Worm (Caenorhabditis elegans): ENCODE data around the gene ugt-65.

ugt-65 gene

ce11 chrIV:12396645-12397258 is 23.7 kb upstream of the ugt-65 start (continued):
- no peak for TF ChIP-seq fkh-8 (tag; optimal IDR thresholded peaks at IDR 0.05)
- TF ChIP-seq nhr-84 (tag; optimal IDR thresholded peaks at IDR 0.05), result no peak
- no peak for TF ChIP-seq hlh-17 (GFP tag; optimal IDR thresholded peaks at IDR 0.05; ENCODE audit: borderline replicate concordance)
- TF ChIP-seq sox-4 (tag; optimal IDR thresholded peaks at IDR 0.05), result no peak
- TF ChIP-seq unc-62 (GFP tag; optimal IDR thresholded peaks at IDR 0.05), result no peak
- no peak for TF ChIP-seq C34B4.2 (tag; optimal IDR thresholded peaks at IDR 0.05)
- no peak for TF ChIP-seq lin-39 (tag; optimal IDR thresholded peaks at IDR 0.05)
- peak; percentile 99 for TF ChIP-seq blmp-1 (tag; optimal IDR thresholded peaks at IDR 0.05)
- TF ChIP-seq hlh-4 (tag; optimal IDR thresholded peaks at IDR 0.05), result no peak
- peak; percentile 23 to 28 for TF ChIP-seq efl-1 (optimal IDR thresholded peaks at IDR 0.05)
- peak in 1 of 2 experiments; percentile 6 for TF ChIP-seq efl-1 (GFP tag; optimal IDR thresholded peaks at IDR 0.05 in 1 of 2)
- TF ChIP-seq sptf-1 (tag; optimal IDR thresholded peaks at IDR 0.05), result no peak
- no peak for TF ChIP-seq egl-27 (tag; optimal IDR thresholded peaks at IDR 0.05)
- TF ChIP-seq ceh-88 (GFP tag; IDR thresholded peaks at IDR 0.05), result no peak
- no peak for TF ChIP-seq snpc-4 (tag; optimal IDR thresholded peaks at IDR 0.05)
- peak; percentile 16 to 54 for TF ChIP-seq lsy-2 (tag; optimal IDR thresholded peaks at IDR 0.05)
- TF ChIP-seq pqm-1 (tag; optimal IDR thresholded peaks at IDR 0.05), result no peak
- TF ChIP-seq jun-1 (tag; optimal IDR thresholded peaks at IDR 0.05), result peak; percentile 15
- no peak for TF ChIP-seq zip-4 (GFP tag; optimal IDR thresholded peaks at IDR 0.05)
- TF ChIP-seq ztf-11 (tag; optimal IDR thresholded peaks at IDR 0.05), result no peak
- TF ChIP-seq alr-1 (tag; optimal IDR thresholded peaks at IDR 0.05; ENCODE audit: borderline replicate concordance), result no peak
- no peak for TF ChIP-seq vab-15 (tag; optimal IDR thresholded peaks at IDR 0.05)
- TF ChIP-seq ceh-63 (GFP tag; optimal IDR thresholded peaks at IDR 0.05), result no peak
- no peak for TF ChIP-seq ceh-8 (GFP tag; optimal IDR thresholded peaks at IDR 0.05)
- TF ChIP-seq F16B12.6 (tag; optimal IDR thresholded peaks at IDR 0.05), result no peak
- TF ChIP-seq egl-13 (tag; optimal IDR thresholded peaks at IDR 0.05), result no peak
- no peak for TF ChIP-seq isw-1 (GFP tag; IDR thresholded peaks at IDR 0.05)
- TF ChIP-seq nhr-71 (tag; optimal IDR thresholded peaks at IDR 0.05), result no peak
- no peak for TF ChIP-seq mab-9 (GFP tag; IDR thresholded peaks at IDR 0.05)
- TF ChIP-seq lir-3 (tag; optimal IDR thresholded peaks at IDR 0.05; ENCODE audit: poor library complexity), result no peak
- TF ChIP-seq nhr-12 (tag; optimal IDR thresholded peaks at IDR 0.05), result no peak
- TF ChIP-seq ama-1 (optimal IDR thresholded peaks at IDR 0.05), result no peak
- no peak for TF ChIP-seq elt-2 (tag; optimal IDR thresholded peaks at IDR 0.05)
- TF ChIP-seq tlp-1 (tag; optimal IDR thresholded peaks at IDR 0.05), result no peak
- TF ChIP-seq irx-1 (tag; optimal IDR thresholded peaks at IDR 0.05), result no peak
- TF ChIP-seq unc-98 (GFP tag; IDR thresholded peaks at IDR 0.05), result no peak
- no peak for TF ChIP-seq mdl-1 (tag; optimal IDR thresholded peaks at IDR 0.05)
- TF ChIP-seq ets-5 (GFP tag; IDR thresholded peaks at IDR 0.05), result no peak
- TF ChIP-seq nhr-85 (tag), result peak; percentile 80
- no peak for TF ChIP-seq nhr-47 (tag; optimal IDR thresholded peaks at IDR 0.05)
- TF ChIP-seq nhr-77 (tag; optimal IDR thresholded peaks at IDR 0.05), result no peak
- TF ChIP-seq nhr-19 (GFP tag; conservative IDR thresholded peaks at IDR 0.05), result no peak
- TF ChIP-seq dsc-1 (tag; optimal IDR thresholded peaks at IDR 0.05), result peak; percentile 45
- no peak for TF ChIP-seq ces-1 (GFP tag; optimal IDR thresholded peaks at IDR 0.05)
- TF ChIP-seq nhr-237 (tag; optimal IDR thresholded peaks at IDR 0.05), result no peak
- no peak for TF ChIP-seq zag-1 (tag; optimal IDR thresholded peaks at IDR 0.05)
- no peak for TF ChIP-seq nhr-11 (tag; optimal IDR thresholded peaks at IDR 0.05)
- TF ChIP-seq efl-3 (GFP tag; optimal IDR thresholded peaks at IDR 0.05), result no peak
- no peak for TF ChIP-seq C16A3.4 (tag; optimal IDR thresholded peaks at IDR 0.05)
- TF ChIP-seq tbx-2 (tag; optimal IDR thresholded peaks at IDR 0.05), result no peak
- no peak for TF ChIP-seq rnt-1 (tag; optimal IDR thresholded peaks at IDR 0.05)
- peak; percentile 73 for TF ChIP-seq mep-1 (tag; optimal IDR thresholded peaks at IDR 0.05)
- no peak for TF ChIP-seq pax-3 (tag; optimal IDR thresholded peaks at IDR 0.05)
- TF ChIP-seq ztf-4 (tag; optimal IDR thresholded peaks at IDR 0.05), result peak; percentile 56

Data from whole organism, L1 larva.